Fruit fly (Drosophila melanogaster): ENCODE data around the gene CG33286.

Gene CG33286

dm6 chr3L:20942076-20942475 lies 32.4 kb downstream of the CG33286 start:
- no peak for TF ChIP-seq OdsH (GFP tag; optimal IDR thresholded peaks at IDR 0.05)
- TF ChIP-seq Dfd (GFP tag; optimal IDR thresholded peaks at IDR 0.05): no peak
- no peak for TF ChIP-seq Hr78 (GFP tag; optimal IDR thresholded peaks at IDR 0.05)
- TF ChIP-seq HLH106 (tag; optimal IDR thresholded peaks at IDR 0.05): no peak

DNA sequence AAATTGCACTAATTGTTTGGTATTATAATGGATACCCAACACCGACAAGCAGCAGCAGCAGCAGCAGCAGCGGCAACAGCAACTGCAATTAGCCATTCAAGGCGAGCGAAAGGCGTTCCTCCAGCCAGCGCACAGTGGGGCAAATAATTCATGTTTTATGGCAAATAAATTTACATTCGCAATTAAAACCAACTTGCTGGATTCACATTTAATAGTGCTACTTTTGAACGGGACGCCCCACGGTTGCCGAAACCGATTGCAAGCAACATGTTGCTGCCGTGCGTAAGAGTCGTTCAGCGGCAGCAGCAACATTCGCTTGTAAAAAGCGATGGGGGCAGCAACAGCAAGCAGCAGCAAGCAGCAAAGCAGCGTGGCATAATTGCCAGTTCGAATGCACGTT lies 40.8 kb downstream of the CG33286 start:
- no peak for TF ChIP-seq Hnf4 (GFP tag; optimal IDR thresholded peaks at IDR 0.05)
- no peak for TF ChIP-seq jim (GFP tag; optimal IDR thresholded peaks at IDR 0.05)
- no peak for TF ChIP-seq Hr78 (GFP tag; optimal IDR thresholded peaks at IDR 0.05)
- TF ChIP-seq GATAd (GFP tag; optimal IDR thresholded peaks at IDR 0.05): no peak
- peak; percentile 34 for TF ChIP-seq fru (GFP tag; optimal IDR thresholded peaks at IDR 0.05)
- TF ChIP-seq Hr83 (GFP tag; optimal IDR thresholded peaks at IDR 0.05; ENCODE audit: poor library complexity, severe bottlenecking): no peak
- peak; percentile 21 for TF ChIP-seq br (GFP tag; optimal IDR thresholded peaks at IDR 0.05)
- no peak for TF ChIP-seq tai (GFP tag; optimal IDR thresholded peaks at IDR 0.05)
- TF ChIP-seq HLH106 (tag; optimal IDR thresholded peaks at IDR 0.05): peak; percentile 36
- peak; percentile 13 for TF ChIP-seq Dfd (GFP tag; optimal IDR thresholded peaks at IDR 0.05)
- peak; percentile 19 for TF ChIP-seq rgr (GFP tag; optimal IDR thresholded peaks at IDR 0.05)
- peak; percentile 10 for TF ChIP-seq Sp1 (GFP tag; optimal IDR thresholded peaks at IDR 0.05)
- TF ChIP-seq CrebA (GFP tag; optimal IDR thresholded peaks at IDR 0.05; ENCODE audit: borderline replicate concordance): no peak
- TF ChIP-seq Rel (GFP tag; optimal IDR thresholded peaks at IDR 0.05): no peak
- TF ChIP-seq Rel (tag; optimal IDR thresholded peaks at IDR 0.05): no peak
- TF ChIP-seq OdsH (GFP tag; optimal IDR thresholded peaks at IDR 0.05): no peak
- TF ChIP-seq ey (GFP tag; optimal IDR thresholded peaks at IDR 0.05): peak; percentile 32
- TF ChIP-seq pan (optimal IDR thresholded peaks at IDR 0.05): no peak
- peak; percentile 48 for TF ChIP-seq woc (GFP tag; optimal IDR thresholded peaks at IDR 0.05)
- no peak for TF ChIP-seq CG9705 (GFP tag; optimal IDR thresholded peaks at IDR 0.05)
- no peak for TF ChIP-seq sage (GFP tag; optimal IDR thresholded peaks at IDR 0.05)
- peak in 1 of 2 experiments; percentile 24 for TF ChIP-seq foxo (GFP tag; optimal IDR thresholded peaks at IDR 0.05)
- TF ChIP-seq psq (GFP tag; optimal IDR thresholded peaks at IDR 0.05): no peak
- peak; percentile 27 for TF ChIP-seq h (GFP tag; optimal IDR thresholded peaks at IDR 0.05)
- TF ChIP-seq Jra (GFP tag; optimal IDR thresholded peaks at IDR 0.05): no peak
- TF ChIP-seq Dif (GFP tag; optimal IDR thresholded peaks at IDR 0.05; ENCODE audit: partially characterized antibody): no peak
- TF ChIP-seq Abd-B (GFP tag; optimal IDR thresholded peaks at IDR 0.05): no peak
- no peak for TF ChIP-seq sv (GFP tag; optimal IDR thresholded peaks at IDR 0.05)
- TF ChIP-seq brk (GFP tag; optimal IDR thresholded peaks at IDR 0.05): no peak
- TF ChIP-seq Vsx2 (GFP tag; optimal IDR thresholded peaks at IDR 0.05; ENCODE audit: partially characterized antibody): no peak

DNA sequence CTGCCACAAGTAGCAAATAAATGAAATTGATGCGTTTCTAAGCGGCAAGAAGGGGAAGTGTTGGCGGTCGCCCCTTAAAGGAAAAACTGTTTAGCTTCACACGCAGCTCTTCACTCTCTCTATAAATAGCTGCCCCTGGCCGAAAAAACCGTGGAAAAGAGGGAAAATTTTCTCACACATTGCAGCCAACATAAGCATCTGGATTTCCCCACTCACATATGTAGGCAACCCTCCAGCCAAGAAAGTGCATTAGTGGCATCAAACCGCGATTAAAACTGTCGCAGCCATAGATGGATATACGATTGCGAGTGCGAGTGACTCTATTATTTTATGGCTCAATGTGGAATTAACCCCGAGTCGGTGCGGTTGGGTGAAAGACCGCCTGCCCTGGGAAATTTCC lies 41.9 kb downstream of the CG33286 start:
- TF ChIP-seq dsf (GFP tag; optimal IDR thresholded peaks at IDR 0.05; ENCODE audit: borderline replicate concordance) (no peak), tai (GFP tag; optimal IDR thresholded peaks at IDR 0.05) (no peak), Hr78 (GFP tag; optimal IDR thresholded peaks at IDR 0.05) (no peak), GATAd (GFP tag; optimal IDR thresholded peaks at IDR 0.05) (no peak), Vsx2 (GFP tag; optimal IDR thresholded peaks at IDR 0.05; ENCODE audit: partially characterized antibody) (no peak), N (GFP tag; optimal IDR thresholded peaks at IDR 0.05) (no peak), rgr (GFP tag; optimal IDR thresholded peaks at IDR 0.05) (no peak), Hnf4 (GFP tag; optimal IDR thresholded peaks at IDR 0.05) (no peak), psq (GFP tag; optimal IDR thresholded peaks at IDR 0.05) (no peak), Dfd (GFP tag; optimal IDR thresholded peaks at IDR 0.05) (no peak), Rel (GFP tag; optimal IDR thresholded peaks at IDR 0.05) (no peak), Rel (tag; optimal IDR thresholded peaks at IDR 0.05) (no peak), foxo (GFP tag; optimal IDR thresholded peaks at IDR 0.05) (no peak), CG9705 (GFP tag; optimal IDR thresholded peaks at IDR 0.05) (no peak), Mio (GFP tag; optimal IDR thresholded peaks at IDR 0.05) (no peak), usp (GFP tag; optimal IDR thresholded peaks at IDR 0.05) (no peak), jim (GFP tag; optimal IDR thresholded peaks at IDR 0.05) (no peak)

DNA sequence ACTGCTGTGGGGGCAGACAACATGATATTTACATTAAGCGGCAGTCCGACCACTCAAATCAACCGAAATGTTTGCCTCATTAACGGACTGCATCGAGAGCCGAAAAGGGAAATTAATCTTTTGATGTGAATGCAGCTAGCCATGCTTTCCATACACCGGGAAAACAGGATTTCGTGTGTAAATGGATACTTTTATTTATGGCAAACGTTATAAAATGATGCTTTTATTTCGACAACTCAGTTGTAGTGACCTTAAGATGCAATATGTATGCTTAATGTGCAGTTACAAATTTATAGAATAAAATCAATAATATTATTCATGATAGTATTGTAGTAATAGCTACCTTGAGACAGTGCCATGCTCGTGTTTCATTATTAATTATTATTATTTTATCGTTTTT lies 43.0 kb downstream of the CG33286 start:
- TF ChIP-seq Mio (GFP tag; optimal IDR thresholded peaks at IDR 0.05): no peak
- no peak for TF ChIP-seq OdsH (GFP tag; optimal IDR thresholded peaks at IDR 0.05)
- no peak for TF ChIP-seq Hr83 (GFP tag; optimal IDR thresholded peaks at IDR 0.05; ENCODE audit: poor library complexity, severe bottlenecking)
- TF ChIP-seq br (GFP tag; optimal IDR thresholded peaks at IDR 0.05): no peak
- no peak for TF ChIP-seq foxo (GFP tag; optimal IDR thresholded peaks at IDR 0.05)
- TF ChIP-seq ey (GFP tag; optimal IDR thresholded peaks at IDR 0.05): no peak
- no peak for TF ChIP-seq Jra (GFP tag; optimal IDR thresholded peaks at IDR 0.05)
- no peak for TF ChIP-seq GATAd (GFP tag; optimal IDR thresholded peaks at IDR 0.05)
- no peak for TF ChIP-seq tai (GFP tag; optimal IDR thresholded peaks at IDR 0.05)
- TF ChIP-seq dl (GFP tag; optimal IDR thresholded peaks at IDR 0.05; ENCODE audit: insufficient read depth in 1 of 2, partially characterized antibody in 2 of 2): no peak
- TF ChIP-seq dmrt93B (GFP tag; optimal IDR thresholded peaks at IDR 0.05): no peak
- no peak for TF ChIP-seq Abd-B (GFP tag; optimal IDR thresholded peaks at IDR 0.05)
- no peak for TF ChIP-seq Hr78 (GFP tag; optimal IDR thresholded peaks at IDR 0.05)
- TF ChIP-seq sv (GFP tag; optimal IDR thresholded peaks at IDR 0.05): no peak
- TF ChIP-seq usp (GFP tag; optimal IDR thresholded peaks at IDR 0.05): no peak
- TF ChIP-seq Hnf4 (GFP tag; optimal IDR thresholded peaks at IDR 0.05): no peak
- no peak for TF ChIP-seq Sp1 (GFP tag; optimal IDR thresholded peaks at IDR 0.05)

All from whole organism, wandering third instar larva.